Worm (Caenorhabditis elegans) whole organism, L4 larva: ENCODE measurements around the gene T26A5.2.

ENCODE experiments used
- D1046.2 ChIP-seq: fragments of 200-800 bp; sonication (Bioruptor generic); IDR thresholded peaks from 2 replicates; pipeline ENCODE4 v1.3.6; 2022; ENCODE audit warnings: missing genetic modification characterization, missing compliant biosample characterization
- F10B5.3 ChIP-seq: sonication (generic microtip); optimal IDR thresholded peaks from 2 replicates; lab custom pipeline; 2016; ENCODE audit warnings: mild to moderate bottlenecking, missing genetic modification characterization, missing compliant biosample characterization
- F37D6.2 ChIP-seq: sonication (generic microtip); optimal IDR thresholded peaks from 2 replicates; lab custom pipeline; 2016; ENCODE audit warnings: mild to moderate bottlenecking, missing genetic modification characterization, missing compliant biosample characterization
- F44E2.7 ChIP-seq: fragments of 200-800 bp; sonication (Bioruptor generic); IDR thresholded peaks from 2 replicates; pipeline ENCODE4 v2.1.2; 2022; ENCODE audit warnings: missing genetic modification characterization, missing compliant biosample characterization
- R02D3.7 ChIP-seq: fragments of 150-350 bp; sonication (generic microtip); optimal IDR thresholded peaks from 3 replicates; lab custom pipeline; 2014; ENCODE audit warnings: missing biosample characterization, missing genetic modification characterization
- Y48G9A.11 ChIP-seq: fragments of 200-800 bp; sonication (Bioruptor generic); IDR thresholded peaks from 2 replicates; pipeline ENCODE4 v1.3.6; 2022; ENCODE audit warnings: missing genetic modification reagents, missing genetic modification characterization, missing compliant biosample characterization
- Y75B8A.6 ChIP-seq: fragments of 200-800 bp; sonication (Bioruptor generic); IDR thresholded peaks from 2 replicates; pipeline ENCODE4 v1.3.6; 2022; ENCODE audit warnings: missing genetic modification reagents, missing genetic modification characterization, missing compliant biosample characterization
- aly-2 ChIP-seq: sonication (generic microtip); optimal IDR thresholded peaks from 2 replicates; lab custom pipeline; 2018; ENCODE audit warnings: missing biosample characterization, missing genetic modification characterization
- ama-1 ChIP-seq: fragments of 150-350 bp; optimal IDR thresholded peaks from 2 replicates; lab custom pipeline; 2014; ENCODE audit warnings: inconsistent platforms, mixed read lengths
- arid-1 ChIP-seq: fragments of 200-800 bp; sonication (Bioruptor generic); conservative IDR thresholded peaks from 2 replicates; pipeline ENCODE4 v1.3.6; 2022; ENCODE audit warnings: missing genetic modification reagents, missing genetic modification characterization, missing compliant biosample characterization
- ceh-32 ChIP-seq: sonication (generic microtip); optimal IDR thresholded peaks from 2 replicates; lab custom pipeline; 2016; ENCODE audit warnings: mild to moderate bottlenecking, missing genetic modification characterization, missing compliant biosample characterization; ENCODE audit not compliant: poor library complexity
- ceh-44 ChIP-seq: fragments of 200-800 bp; sonication (Bioruptor generic); IDR thresholded peaks from 2 replicates; pipeline ENCODE4 v1.3.6; 2022; ENCODE audit warnings: missing genetic modification reagents, missing genetic modification characterization, missing compliant biosample characterization
- cey-2 ChIP-seq: sonication (generic microtip); optimal IDR thresholded peaks from 3 replicates; lab custom pipeline; 2017; ENCODE audit warnings: missing genetic modification characterization, mild to moderate bottlenecking, missing compliant biosample characterization, antibody characterized with exemption, borderline replicate concordance; ENCODE audit not compliant: insufficient read depth
- ctbp-1 ChIP-seq: fragments of 200-800 bp; sonication (Bioruptor generic); IDR thresholded peaks from 2 replicates; pipeline ENCODE4 v1.3.6; 2022; ENCODE audit warnings: missing genetic modification reagents, missing genetic modification characterization, missing compliant biosample characterization
- daf-19 ChIP-seq: fragments of 200-800 bp; sonication (Bioruptor generic); conservative IDR thresholded peaks from 2 replicates; pipeline ENCODE4 v1.3.6; 2022; ENCODE audit warnings: missing genetic modification characterization, missing compliant biosample characterization
- gei-8 ChIP-seq: fragments of 200-800 bp; sonication (Bioruptor generic); optimal IDR thresholded peaks from 2 replicates; lab custom pipeline; 2018; ENCODE audit warnings: mild to moderate bottlenecking, missing genetic modification characterization, missing compliant biosample characterization
- hif-1 ChIP-seq, 2 experiments: sonication (generic microtip); optimal IDR thresholded peaks; 2 replicates each; lab custom pipeline; 2016 to 2017; ENCODE audit warnings: missing compliant biosample characterization in 2 of 2, missing genetic modification characterization in 2 of 2, missing genetic modification reagents in 2 of 2, missing genotype in 2 of 2, mild to moderate bottlenecking in 1 of 2
- hlh-11 ChIP-seq: fragments of 200-800 bp; sonication (Bioruptor generic); optimal IDR thresholded peaks from 2 replicates; lab custom pipeline; 2018; ENCODE audit warnings: mild to moderate bottlenecking, missing genetic modification characterization, missing compliant biosample characterization
- hmg-1.1 ChIP-seq: fragments of 200-800 bp; sonication (Bioruptor generic); IDR thresholded peaks from 2 replicates; pipeline ENCODE4 v1.3.6; 2022; ENCODE audit warnings: missing genetic modification reagents, missing genetic modification characterization, missing compliant biosample characterization
- jun-1 ChIP-seq: fragments of 150-350 bp; optimal IDR thresholded peaks from 2 replicates; lab custom pipeline; 2014; ENCODE audit warnings: missing biosample characterization, missing genetic modification reagents, missing genetic modification characterization
- lin-1 ChIP-seq: fragments of 200-800 bp; sonication (Bioruptor generic); IDR thresholded peaks from 2 replicates; pipeline ENCODE4 v1.3.6; 2022; ENCODE audit warnings: missing genetic modification reagents, missing genetic modification characterization, missing compliant biosample characterization
- lin-38 ChIP-seq: fragments of 200-800 bp; sonication (Bioruptor generic); IDR thresholded peaks from 2 replicates; pipeline ENCODE4 v1.3.6; 2022; ENCODE audit warnings: missing genetic modification reagents, missing genetic modification characterization, missing compliant biosample characterization
- mep-1 ChIP-seq: fragments of 150-350 bp; sonication (generic microtip); optimal IDR thresholded peaks from 3 replicates; lab custom pipeline; 2014; ENCODE audit warnings: missing biosample characterization, missing genetic modification characterization
- nhr-10 ChIP-seq: fragments of 150-350 bp; optimal IDR thresholded peaks from 2 replicates; lab custom pipeline; 2014; ENCODE audit warnings: missing biosample characterization, missing genetic modification characterization
- nhr-102 ChIP-seq: sonication (generic microtip); optimal IDR thresholded peaks from 2 replicates; lab custom pipeline; 2016; ENCODE audit warnings: mild to moderate bottlenecking, missing genetic modification characterization, moderate library complexity, missing compliant biosample characterization
- nhr-11 ChIP-seq: fragments of 150-350 bp; optimal IDR thresholded peaks from 2 replicates; lab custom pipeline; 2014; ENCODE audit warnings: missing biosample characterization, missing genetic modification characterization
- nhr-28 ChIP-seq: fragments of 150-350 bp; optimal IDR thresholded peaks from 2 replicates; lab custom pipeline; 2014; ENCODE audit warnings: missing biosample characterization, missing genetic modification characterization
- nhr-42 ChIP-seq: fragments of 200-800 bp; sonication (Bioruptor generic); IDR thresholded peaks from 2 replicates; pipeline ENCODE4 v1.3.6; 2022; ENCODE audit warnings: missing genetic modification characterization, missing compliant biosample characterization
- nhr-48 ChIP-seq: sonication (generic microtip); optimal IDR thresholded peaks from 2 replicates; lab custom pipeline; 2016; ENCODE audit warnings: mild to moderate bottlenecking, missing genetic modification characterization, missing compliant biosample characterization
- nhr-6 ChIP-seq: fragments of 150-350 bp; optimal IDR thresholded peaks from 2 replicates; lab custom pipeline; 2014; ENCODE audit warnings: missing biosample characterization, missing genetic modification characterization
- nhr-76 ChIP-seq: fragments of 150-350 bp; optimal IDR thresholded peaks from 2 replicates; lab custom pipeline; 2014; ENCODE audit warnings: missing biosample characterization, missing genetic modification characterization
- nhr-77 ChIP-seq: fragments of 150-350 bp; optimal IDR thresholded peaks from 2 replicates; lab custom pipeline; 2014; ENCODE audit warnings: missing biosample characterization, missing genetic modification characterization
- pha-4 ChIP-seq, 2 experiments: fragments of 150-350 bp in 1 of 2; fragments of 200-800 bp in 1 of 2; sonication (Bioruptor generic) in 1 of 2; IDR thresholded peaks in 1 of 2; optimal IDR thresholded peaks in 1 of 2; 2 replicates each; pipeline versions ENCODE4 v1.3.6 to Lab custom; 2014 to 2022; ENCODE audit warnings: missing genetic modification characterization in 2 of 2, missing genetic modification reagents in 2 of 2, missing biosample characterization in 1 of 2, missing compliant biosample characterization in 1 of 2
- php-3 ChIP-seq: fragments of 200-800 bp; sonication (Bioruptor generic); IDR thresholded peaks from 2 replicates; pipeline ENCODE4 v1.3.6; 2022; ENCODE audit warnings: missing genetic modification reagents, missing genetic modification characterization, missing compliant biosample characterization
- pqm-1 ChIP-seq: sonication (generic microtip); optimal IDR thresholded peaks from 2 replicates; lab custom pipeline; 2017; ENCODE audit warnings: missing biosample characterization, missing genetic modification characterization
- rbr-2 ChIP-seq: sonication (generic microtip); optimal IDR thresholded peaks from 2 replicates; lab custom pipeline; 2016; ENCODE audit warnings: missing genotype, missing genetic modification characterization, missing compliant biosample characterization
- sdz-12 ChIP-seq: fragments of 200-800 bp; sonication (Bioruptor generic); optimal IDR thresholded peaks from 2 replicates; lab custom pipeline; 2018; ENCODE audit warnings: mild to moderate bottlenecking, missing genetic modification characterization, missing compliant biosample characterization
- spr-3 ChIP-seq: fragments of 200-800 bp; sonication (Bioruptor generic); optimal IDR thresholded peaks from 2 replicates; lab custom pipeline; 2018; ENCODE audit warnings: mild to moderate bottlenecking, missing genetic modification characterization, missing compliant biosample characterization
- tra-1 ChIP-seq: fragments of 200-800 bp; sonication (Bioruptor generic); IDR thresholded peaks from 2 replicates; pipeline ENCODE4 v1.3.6; 2022; ENCODE audit warnings: missing genetic modification reagents, missing genetic modification characterization, missing compliant biosample characterization
- unc-62 ChIP-seq, 3 experiments: fragments of 150-350 bp in 1 of 3; sonication (generic microtip); optimal IDR thresholded peaks in 2 of 3; peaks in 1 of 3; 1 replicate in 1 of 3; 2 replicates in 2 of 3; lab custom pipeline; 2014 to 2017; ENCODE audit warnings: missing biosample characterization in 3 of 3, missing genetic modification characterization in 3 of 3, missing genetic modification reagents in 3 of 3, missing genotype in 1 of 3
- zfp-3 ChIP-seq: fragments of 200-800 bp; sonication (Bioruptor generic); conservative IDR thresholded peaks from 2 replicates; pipeline ENCODE4 v1.3.6; 2022; ENCODE audit warnings: missing genetic modification reagents, missing genetic modification characterization, missing compliant biosample characterization
- zip-2 ChIP-seq: fragments of 150-350 bp; optimal IDR thresholded peaks from 2 replicates; lab custom pipeline; 2014; ENCODE audit warnings: missing biosample characterization, missing genetic modification characterization

Gene T26A5.2

DNA sequence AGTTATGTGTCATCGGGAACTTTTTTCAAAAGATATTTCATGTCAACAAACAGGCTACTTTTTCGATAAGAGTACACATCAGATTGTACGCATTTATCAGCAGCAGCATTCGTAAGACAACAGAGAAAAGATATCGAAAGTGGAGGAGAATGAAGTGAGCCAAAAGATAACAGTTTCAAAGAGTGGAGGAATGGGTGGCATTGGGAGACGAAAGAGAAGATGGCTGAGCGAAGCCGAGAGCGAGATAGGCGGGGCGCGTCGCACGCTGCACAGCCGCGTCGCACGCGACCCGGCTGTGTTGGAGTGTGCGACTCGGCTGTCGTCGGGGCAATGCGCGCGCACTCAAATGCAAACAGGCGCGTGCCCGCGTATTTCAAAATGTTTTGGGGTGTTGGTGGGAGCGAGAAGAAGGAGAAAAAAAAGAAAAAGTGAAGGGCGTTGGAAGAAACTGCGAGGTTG, 3.0 kb upstream of the T26A5.2 start (continued):
- TF ChIP-seq nhr-6, result peak; percentile 91
- TF ChIP-seq jun-1 (tag; lab: Kevin White, UChicago), result peak; percentile 25
- no peak; the same call in none of the 2 replicates for TF ChIP-seq pha-4 (GFP tag; IDR thresholded peaks at IDR 0.05; lab: Robert Waterston, UW)
- peak; percentile 84 for TF ChIP-seq pha-4 (tag; optimal IDR thresholded peaks at IDR 0.05; lab: Kevin White, UChicago)
- peak; percentile 87; the same call in 1 of the 2 replicates for TF ChIP-seq zfp-3 (GFP tag; lab: Robert Waterston, UW)
- TF ChIP-seq rbr-2 (tag; lab: Kevin White, UChicago), result peak; percentile 93
- TF ChIP-seq unc-62 (GFP tag; optimal IDR thresholded peaks at IDR 0.05 in 1 of 2; lab: Kevin White, UChicago), result no peak
- no peak for TF ChIP-seq unc-62 (tag; optimal IDR thresholded peaks at IDR 0.05; lab: Kevin White, UChicago)
- peak; percentile 97 for TF ChIP-seq hlh-11 (tag; lab: Kevin White, UChicago)
- no peak for TF ChIP-seq ceh-44 (GFP tag; lab: Robert Waterston, UW)
- TF ChIP-seq D1046.2 (GFP tag; lab: Robert Waterston, UW), result peak; percentile 89
- peak; percentile 89 for TF ChIP-seq ctbp-1 (GFP tag; lab: Robert Waterston, UW)
- TF ChIP-seq arid-1 (GFP tag; lab: Robert Waterston, UW), result peak; percentile 94
- no peak for TF ChIP-seq daf-19 (GFP tag; lab: Robert Waterston, UW)
- TF ChIP-seq tra-1 (GFP tag; lab: Robert Waterston, UW), result peak; percentile 95
- TF ChIP-seq F37D6.2 (tag; lab: Kevin White, UChicago), result peak; percentile 47
- TF ChIP-seq lin-38 (GFP tag; lab: Robert Waterston, UW), result peak; percentile 84
- TF ChIP-seq nhr-10 (tag; lab: Kevin White, UChicago), result peak; percentile 63
- no peak for TF ChIP-seq R02D3.7 (tag; lab: Kevin White, UChicago)
- TF ChIP-seq lin-1 (GFP tag; lab: Robert Waterston, UW), result peak; percentile 92
- TF ChIP-seq nhr-11 (tag; lab: Kevin White, UChicago), result peak; percentile 60
- peak; percentile 88 for TF ChIP-seq php-3 (GFP tag; lab: Robert Waterston, UW)
- TF ChIP-seq hif-1 (tag; optimal IDR thresholded peaks at IDR 0.05; lab: Kevin White, UChicago), result peak in 1 of 2 experiments; percentile 85
- TF ChIP-seq nhr-48 (tag; lab: Kevin White, UChicago), result peak; percentile 89
- TF ChIP-seq cey-2 (tag; lab: Kevin White, UChicago), result no peak
- peak; percentile 85 for TF ChIP-seq nhr-77 (tag; lab: Kevin White, UChicago)
- TF ChIP-seq nhr-28 (tag; lab: Kevin White, UChicago), result peak; percentile 91
- peak; percentile 84 for TF ChIP-seq nhr-42 (GFP tag; lab: Robert Waterston, UW)
- peak; percentile 11 for TF ChIP-seq zip-2 (tag; lab: Kevin White, UChicago)
- TF ChIP-seq F44E2.7, result peak; percentile 83; the same call in 1 of the 2 replicates
- peak; percentile 91 for TF ChIP-seq mep-1 (tag; lab: Kevin White, UChicago)
- TF ChIP-seq Y48G9A.11 (GFP tag; lab: Robert Waterston, UW), result peak; percentile 40; the same call in 1 of the 2 replicates
- peak; percentile 73 for TF ChIP-seq F10B5.3 (tag; lab: Kevin White, UChicago)
- TF ChIP-seq pqm-1, result peak; percentile 96
- peak; percentile 36 for TF ChIP-seq ceh-32 (tag; lab: Kevin White, UChicago)
- TF ChIP-seq ama-1 (lab: Kevin White, UChicago), result peak; percentile 89
- TF ChIP-seq nhr-102 (tag; lab: Kevin White, UChicago), result peak; percentile 89
- TF ChIP-seq hmg-1.1 (GFP tag; lab: Robert Waterston, UW), result peak; percentile 89
- TF ChIP-seq gei-8 (GFP tag; lab: Kevin White, UChicago), result peak; percentile 86
- peak; percentile 25 for TF ChIP-seq sdz-12
- peak; percentile 71 for TF ChIP-seq spr-3 (GFP tag; lab: Kevin White, UChicago)
- no peak for TF ChIP-seq aly-2 (tag; lab: Kevin White, UChicago)
- 0 out of 2 replicates have a peak, but pooled peaks have one; percentile 54 for TF ChIP-seq Y75B8A.6 (GFP tag; lab: Robert Waterston, UW)
- no peak for TF ChIP-seq nhr-76 (tag; lab: Kevin White, UChicago)
- TF ChIP-seq, all 104 proteins: peak for 65
